Fruit fly (Drosophila melanogaster) whole organism, wandering third instar larva: ENCODE data around the gene CG16782.

Source experiments
- CG32264 ChIP-seq: fragments of 200-800 bp; sonication (Bioruptor generic); optimal IDR thresholded peaks from 2 replicates; lab custom pipeline; 2016; ENCODE audit warnings: missing biosample characterization, missing genetic modification characterization
- CG9705 ChIP-seq: fragments of 200-800 bp; sonication (Bioruptor generic); optimal IDR thresholded peaks from 2 replicates; lab custom pipeline; 2018; ENCODE audit warnings: missing biosample characterization, mild to moderate bottlenecking, missing genetic modification characterization
- CrebA ChIP-seq: fragments of 200-800 bp; sonication (Bioruptor generic); optimal IDR thresholded peaks from 2 replicates; lab custom pipeline; 2016; ENCODE audit warnings: missing biosample characterization, mild to moderate bottlenecking, missing genetic modification characterization, borderline replicate concordance
- Dfd ChIP-seq: fragments of >200 bp; optimal IDR thresholded peaks from 2 replicates; lab custom pipeline; 2017; ENCODE audit warnings: missing biosample characterization, missing genetic modification characterization
- Dif ChIP-seq: fragments of 200-275, 200-300 bp; sonication (Bioruptor generic); optimal IDR thresholded peaks from 2 replicates; lab custom pipeline; 2018; ENCODE audit warnings: missing biosample characterization, missing genetic modification characterization; ENCODE audit not compliant: partially characterized antibody
- GATAd ChIP-seq: sonication (Bioruptor generic); optimal IDR thresholded peaks from 2 replicates; lab custom pipeline; 2016; ENCODE audit warnings: missing biosample characterization, missing genetic modification characterization
- HLH106 ChIP-seq: fragments of 200-800 bp; optimal IDR thresholded peaks from 3 replicates; lab custom pipeline; 2019; ENCODE audit warnings: missing biosample characterization, mild to moderate bottlenecking, missing genetic modification characterization, moderate library complexity
- Hnf4 ChIP-seq: fragments of 200-800 bp; sonication (Bioruptor generic); optimal IDR thresholded peaks from 2 replicates; lab custom pipeline; 2016; ENCODE audit warnings: missing biosample characterization, mild to moderate bottlenecking, missing genetic modification characterization
- Mio ChIP-seq: sonication (Bioruptor generic); optimal IDR thresholded peaks from 2 replicates; lab custom pipeline; 2016; ENCODE audit warnings: missing biosample characterization, missing genetic modification characterization
- Myc ChIP-seq: fragments of >200 bp; optimal IDR thresholded peaks from 2 replicates; lab custom pipeline; 2017
- N ChIP-seq: fragments of >200 bp; optimal IDR thresholded peaks from 2 replicates; lab custom pipeline; 2018; ENCODE audit warnings: missing biosample characterization, missing external identifiers, missing genetic modification characterization
- OdsH ChIP-seq: fragments of 200-800 bp; sonication (Bioruptor generic); optimal IDR thresholded peaks from 2 replicates; lab custom pipeline; 2016; ENCODE audit warnings: missing biosample characterization, mild to moderate bottlenecking, missing genetic modification characterization
- Rel ChIP-seq, 2 experiments: fragments of 200-800 bp; sonication (Bioruptor generic) in 1 of 2; optimal IDR thresholded peaks; 2 replicates in 1 of 2; 3 replicates in 1 of 2; lab custom pipeline; 2016 to 2019; ENCODE audit warnings: mild to moderate bottlenecking in 2 of 2, missing biosample characterization in 2 of 2, missing genetic modification characterization in 2 of 2, moderate library complexity in 1 of 2
- Sp1 ChIP-seq: fragments of 200-800 bp; sonication (Bioruptor generic); optimal IDR thresholded peaks from 3 replicates; lab custom pipeline; 2019; ENCODE audit warnings: missing biosample characterization, mild to moderate bottlenecking, missing genetic modification characterization, moderate library complexity
- Vsx2 ChIP-seq: fragments of 200-300, 225-300 bp; sonication (Bioruptor generic); optimal IDR thresholded peaks from 2 replicates; lab custom pipeline; 2018; ENCODE audit warnings: missing biosample characterization, missing genetic modification characterization; ENCODE audit not compliant: partially characterized antibody
- br ChIP-seq: fragments of 200-800 bp; sonication (Bioruptor generic); optimal IDR thresholded peaks from 2 replicates; lab custom pipeline; 2016; ENCODE audit warnings: missing biosample characterization, missing genetic modification characterization
- brk ChIP-seq: fragments of 200-800 bp; sonication (Bioruptor generic); optimal IDR thresholded peaks from 2 replicates; lab custom pipeline; 2016; ENCODE audit warnings: missing biosample characterization, mild to moderate bottlenecking, missing genetic modification characterization
- dl ChIP-seq, 2 experiments: fragments of 175-275, 200-275 bp in 1 of 2; fragments of 200-275 bp in 1 of 2; sonication (Bioruptor generic); optimal IDR thresholded peaks; lab custom pipeline; 2018; ENCODE audit warnings: mild to moderate bottlenecking in 2 of 2, missing biosample characterization in 2 of 2, missing genetic modification characterization in 2 of 2, moderate library complexity in 2 of 2; ENCODE audit not compliant: partially characterized antibody in 2 of 2, insufficient read depth in 1 of 2
- dmrt93B ChIP-seq: fragments of 200-800 bp; sonication (Bioruptor generic); optimal IDR thresholded peaks from 2 replicates; lab custom pipeline; 2018; ENCODE audit warnings: missing biosample characterization, mild to moderate bottlenecking, missing genetic modification characterization
- dsf ChIP-seq: sonication (Bioruptor generic); optimal IDR thresholded peaks from 2 replicates; lab custom pipeline; 2016; ENCODE audit warnings: missing biosample characterization, missing genetic modification characterization, borderline replicate concordance
- foxo ChIP-seq, 2 experiments: fragments of 200-800 bp; sonication (Bioruptor generic); optimal IDR thresholded peaks; 2 replicates in 1 of 2; 3 replicates in 1 of 2; lab custom pipeline; 2016 to 2017; ENCODE audit warnings: missing biosample characterization in 2 of 2, missing genetic modification characterization in 2 of 2
- h ChIP-seq: fragments of 200-800 bp; sonication (Bioruptor generic); optimal IDR thresholded peaks from 3 replicates; lab custom pipeline; 2016; ENCODE audit warnings: missing biosample characterization, mild to moderate bottlenecking, missing genetic modification characterization
- jim ChIP-seq: fragments of 175-275, 200-325 bp; sonication (Bioruptor generic); optimal IDR thresholded peaks from 2 replicates; lab custom pipeline; 2016; ENCODE audit warnings: missing biosample characterization, mild to moderate bottlenecking, missing genetic modification characterization
- pan ChIP-seq: fragments of >200 bp; optimal IDR thresholded peaks from 2 replicates; lab custom pipeline; 2017
- rgr ChIP-seq: fragments of 200-800 bp; sonication (Bioruptor generic); optimal IDR thresholded peaks from 3 replicates; lab custom pipeline; 2016; ENCODE audit warnings: missing biosample characterization, mild to moderate bottlenecking, missing genetic modification characterization
- sage ChIP-seq: fragments of 200-800 bp; sonication (Bioruptor generic); optimal IDR thresholded peaks from 2 replicates; lab custom pipeline; 2016; ENCODE audit warnings: missing biosample characterization, mild to moderate bottlenecking, missing genetic modification characterization
- sv ChIP-seq: fragments of 200-800 bp; sonication (Bioruptor generic); optimal IDR thresholded peaks from 3 replicates; lab custom pipeline; 2016; ENCODE audit warnings: missing biosample characterization, missing genetic modification characterization
- tai ChIP-seq: sonication (Bioruptor generic); optimal IDR thresholded peaks from 2 replicates; lab custom pipeline; 2016; ENCODE audit warnings: missing biosample characterization, missing genetic modification characterization
- usp ChIP-seq: fragments of >200 bp; optimal IDR thresholded peaks from 2 replicates; lab custom pipeline; 2017; ENCODE audit warnings: missing biosample characterization, missing genetic modification characterization
- woc ChIP-seq: sonication (Bioruptor generic); optimal IDR thresholded peaks from 2 replicates; lab custom pipeline; 2016; ENCODE audit warnings: missing biosample characterization, mild to moderate bottlenecking, missing genetic modification characterization

CG16782 gene

dm6 chrX:3455431-3456001, 4.5 kb downstream of the CG16782 start:
- TF ChIP-seq h (GFP tag; lab: Kevin White, UChicago), result no peak
- no peak for TF ChIP-seq usp (GFP tag; lab: Kevin White, UChicago)
- TF ChIP-seq Myc (lab: Kevin White, UChicago), result no peak
- no peak for TF ChIP-seq N
- TF ChIP-seq CrebA (GFP tag; lab: Kevin White, UChicago), result no peak
- no peak for TF ChIP-seq Mio (GFP tag; lab: Kevin White, UChicago)
- no peak for TF ChIP-seq rgr (GFP tag; lab: Kevin White, UChicago)
- no peak for TF ChIP-seq Rel (GFP tag; optimal IDR thresholded peaks at IDR 0.05; lab: Kevin White, UChicago)
- TF ChIP-seq Rel (tag; optimal IDR thresholded peaks at IDR 0.05; lab: Kevin White, UChicago), result no peak
- no peak for TF ChIP-seq dsf

dm6 chrX:3454715-3455114, 5.3 kb downstream of the CG16782 start:
- TF ChIP-seq OdsH (GFP tag; lab: Kevin White, UChicago) (no peak), tai (GFP tag; lab: Kevin White, UChicago) (no peak), Vsx2 (GFP tag; lab: Kevin White, UChicago) (no peak), usp (GFP tag; lab: Kevin White, UChicago) (no peak), CG32264 (GFP tag; lab: Kevin White, UChicago) (no peak), CG9705 (GFP tag; lab: Kevin White, UChicago) (no peak), GATAd (GFP tag; lab: Kevin White, UChicago) (no peak), jim (GFP tag; lab: Kevin White, UChicago) (no peak), sage (GFP tag; lab: Kevin White, UChicago) (no peak), h (GFP tag; lab: Kevin White, UChicago) (no peak), Rel (GFP tag; optimal IDR thresholded peaks at IDR 0.05; lab: Kevin White, UChicago) (no peak), Rel (tag; optimal IDR thresholded peaks at IDR 0.05; lab: Kevin White, UChicago) (no peak), HLH106 (tag; lab: Kevin White, UChicago) (no peak), Dif (GFP tag; lab: Kevin White, UChicago) (no peak), Sp1 (GFP tag; lab: Kevin White, UChicago) (no peak)

DNA sequence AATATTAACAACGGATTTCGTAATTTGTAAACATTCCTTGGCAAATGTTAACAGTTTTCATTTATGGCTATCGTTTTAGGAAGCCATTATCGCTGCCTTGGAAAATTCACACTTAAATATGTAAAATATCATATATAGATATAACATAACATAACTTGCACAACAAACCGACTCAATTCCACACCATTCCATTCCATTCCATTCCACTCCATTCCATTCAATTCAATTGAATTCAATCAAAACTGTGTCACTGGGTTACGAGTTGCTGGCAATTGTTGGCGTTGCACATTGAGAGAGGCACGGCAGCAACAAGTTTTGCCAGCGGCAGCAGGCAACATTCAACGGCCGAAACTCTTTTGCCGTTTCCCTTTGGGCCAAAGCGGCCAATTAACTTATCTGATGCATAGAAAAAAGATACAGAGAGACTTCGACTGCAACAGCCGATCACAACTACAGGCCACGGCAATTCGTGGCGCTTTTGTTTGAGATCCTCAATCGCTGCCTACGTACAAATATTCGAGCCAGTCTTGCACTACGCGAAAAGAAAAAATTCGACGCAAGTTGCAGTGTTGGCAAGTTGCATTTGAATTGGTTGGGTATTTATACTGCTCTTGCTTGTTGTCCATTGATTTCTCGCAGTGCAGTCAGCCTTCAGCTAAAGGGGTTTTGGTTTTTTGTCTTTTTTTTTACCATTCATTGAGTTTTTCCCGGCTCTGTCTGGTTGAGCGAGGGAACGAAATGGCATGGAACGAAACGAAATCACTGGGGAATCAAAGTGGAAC, 6.8 kb downstream of the CG16782 start:
- TF ChIP-seq Hnf4 (GFP tag; lab: Kevin White, UChicago), result no peak
- no peak for TF ChIP-seq br (GFP tag; lab: Kevin White, UChicago)
- no peak for TF ChIP-seq Mio (GFP tag; lab: Kevin White, UChicago)
- TF ChIP-seq dsf, result no peak
- TF ChIP-seq tai (GFP tag; lab: Kevin White, UChicago), result no peak
- no peak for TF ChIP-seq sage (GFP tag; lab: Kevin White, UChicago)
- TF ChIP-seq Dif (GFP tag; lab: Kevin White, UChicago), result no peak

- TF ChIP-seq GATAd (GFP tag; lab: Kevin White, UChicago) (no peak), jim (GFP tag; lab: Kevin White, UChicago) (no peak), pan (lab: Kevin White, UChicago) (no peak), dmrt93B (GFP tag; lab: Kevin White, UChicago) (no peak), woc (GFP tag; lab: Kevin White, UChicago) (no peak), sv (GFP tag; lab: Kevin White, UChicago) (no peak), foxo (GFP tag; optimal IDR thresholded peaks at IDR 0.05; lab: Kevin White, UChicago) (no peak), N (no peak)
These were observed 8.1 kb downstream of the CG16782 start for dm6 chrX:3451916-3452315.

dm6 chrX:3451250-3451786, 8.7 kb downstream of the CG16782 start:
- no peak for TF ChIP-seq GATAd (GFP tag; lab: Kevin White, UChicago)
- TF ChIP-seq dmrt93B (GFP tag; lab: Kevin White, UChicago), result no peak
- TF ChIP-seq sage (GFP tag; lab: Kevin White, UChicago), result peak; percentile 75
- TF ChIP-seq brk (GFP tag; lab: Kevin White, UChicago), result peak; percentile 22
- no peak for TF ChIP-seq pan (lab: Kevin White, UChicago)
- no peak for TF ChIP-seq sv (GFP tag; lab: Kevin White, UChicago)
- TF ChIP-seq CrebA (GFP tag; lab: Kevin White, UChicago), result peak; percentile 70
- TF ChIP-seq dl (GFP tag; optimal IDR thresholded peaks at IDR 0.05; lab: Kevin White, UChicago; ENCODE audit: insufficient read depth in 1 of 2, partially characterized antibody in 2 of 2), result peak; percentile 4 to 42
- no peak for TF ChIP-seq Dfd (GFP tag; lab: Kevin White, UChicago)
- TF ChIP-seq CG9705 (GFP tag; lab: Kevin White, UChicago), result no peak
- peak; percentile 50 for TF ChIP-seq Dif (GFP tag; lab: Kevin White, UChicago)
